Worm (Caenorhabditis elegans) whole organism, late embryonic: ENCODE data around the gene twk-28.

ENCODE experiments used
- C08G9.2 ChIP-seq: sonication (generic microtip); optimal IDR thresholded peaks from 2 replicates; lab custom pipeline; 2016; ENCODE audit warnings: mild to moderate bottlenecking, missing genetic modification characterization, moderate library complexity, missing compliant biosample characterization
- F13H6.1 ChIP-seq: sonication (generic microtip); optimal IDR thresholded peaks from 2 replicates; lab custom pipeline; 2016; ENCODE audit warnings: missing genetic modification characterization, missing compliant biosample characterization
- K02D7.2 ChIP-seq: sonication (generic microtip); optimal IDR thresholded peaks from 2 replicates; lab custom pipeline; 2017; ENCODE audit warnings: mild to moderate bottlenecking, missing genetic modification characterization, missing compliant biosample characterization
- K09A11.1 ChIP-seq: sonication (generic microtip); optimal IDR thresholded peaks from 2 replicates; lab custom pipeline; 2017; ENCODE audit warnings: antibody characterized with exemption, mild to moderate bottlenecking, missing genetic modification characterization, missing compliant biosample characterization; ENCODE audit not compliant: insufficient read depth
- ceh-14 ChIP-seq: sonication (generic microtip); optimal IDR thresholded peaks from 2 replicates; lab custom pipeline; 2016; ENCODE audit warnings: missing genotype, missing genetic modification characterization, missing compliant biosample characterization
- ceh-18 ChIP-seq: sonication (generic microtip); optimal IDR thresholded peaks from 2 replicates; lab custom pipeline; 2016; ENCODE audit warnings: missing genetic modification characterization, missing compliant biosample characterization
- ceh-22 ChIP-seq: sonication (generic microtip); optimal IDR thresholded peaks from 2 replicates; lab custom pipeline; 2017; ENCODE audit warnings: missing biosample characterization, missing genetic modification characterization
- ceh-30 ChIP-seq: fragments of 150-350 bp; optimal IDR thresholded peaks from 2 replicates; lab custom pipeline; 2014; ENCODE audit warnings: missing biosample characterization, missing genetic modification characterization
- ceh-31 ChIP-seq: sonication (generic microtip); optimal IDR thresholded peaks from 2 replicates; lab custom pipeline; 2016; ENCODE audit warnings: missing genetic modification characterization, missing compliant biosample characterization
- ceh-45 ChIP-seq: fragments of 200-800 bp; sonication (Bioruptor generic); IDR thresholded peaks from 2 replicates; pipeline ENCODE4 v1.3.6; 2022; ENCODE audit warnings: missing genetic modification reagents, missing genetic modification characterization, missing compliant biosample characterization
- ceh-9 ChIP-seq: sonication (generic microtip); optimal IDR thresholded peaks from 2 replicates; lab custom pipeline; 2016; ENCODE audit warnings: mild to moderate bottlenecking, missing genetic modification characterization, inconsistent platforms, missing compliant biosample characterization
- che-1 ChIP-seq: sonication (generic microtip); optimal IDR thresholded peaks from 2 replicates; lab custom pipeline; 2016; ENCODE audit warnings: mild to moderate bottlenecking, missing genetic modification characterization, missing compliant biosample characterization
- dmd-4 ChIP-seq: sonication (generic microtip); optimal IDR thresholded peaks from 2 replicates; lab custom pipeline; 2016; ENCODE audit warnings: borderline replicate concordance, missing genetic modification characterization, missing compliant biosample characterization
- elt-2 ChIP-seq: sonication (generic microtip); optimal IDR thresholded peaks from 2 replicates; lab custom pipeline; 2016; ENCODE audit warnings: missing genetic modification reagents, missing genetic modification characterization, missing compliant biosample characterization
- elt-4 ChIP-seq: sonication (generic microtip); optimal IDR thresholded peaks from 2 replicates; lab custom pipeline; 2016; ENCODE audit warnings: missing genetic modification characterization, missing compliant biosample characterization
- eyg-1 ChIP-seq: sonication (generic microtip); optimal IDR thresholded peaks from 2 replicates; lab custom pipeline; 2016; ENCODE audit warnings: missing genotype, missing genetic modification characterization, missing compliant biosample characterization
- fax-1 ChIP-seq: sonication (generic microtip); optimal IDR thresholded peaks from 2 replicates; lab custom pipeline; 2016; ENCODE audit warnings: missing genotype, missing genetic modification characterization, missing compliant biosample characterization
- fkh-10 ChIP-seq: fragments of 150-350 bp; optimal IDR thresholded peaks from 2 replicates; lab custom pipeline; 2014; ENCODE audit warnings: missing biosample characterization, missing genetic modification reagents, missing genetic modification characterization
- gmeb-2 ChIP-seq: sonication (generic microtip); optimal IDR thresholded peaks from 2 replicates; lab custom pipeline; 2016; ENCODE audit warnings: missing genetic modification characterization, inconsistent platforms, missing compliant biosample characterization
- hlh-6 ChIP-seq: sonication (generic microtip); optimal IDR thresholded peaks from 2 replicates; lab custom pipeline; 2016; ENCODE audit warnings: missing genotype, missing genetic modification characterization, missing compliant biosample characterization
- hlh-8 ChIP-seq: sonication (generic microtip); optimal IDR thresholded peaks from 2 replicates; lab custom pipeline; 2016; ENCODE audit warnings: missing genotype, missing genetic modification characterization, missing compliant biosample characterization
- lim-6 ChIP-seq: sonication (generic microtip); optimal IDR thresholded peaks from 2 replicates; lab custom pipeline; 2016; ENCODE audit warnings: missing genetic modification characterization, missing compliant biosample characterization
- lin-11 ChIP-seq: fragments of 200-800 bp; sonication (Bioruptor generic); optimal IDR thresholded peaks from 2 replicates; lab custom pipeline; 2018; ENCODE audit warnings: mild to moderate bottlenecking, missing genetic modification characterization, missing compliant biosample characterization
- madf-2 ChIP-seq: sonication (generic microtip); optimal IDR thresholded peaks from 2 replicates; lab custom pipeline; 2017; ENCODE audit warnings: missing genetic modification characterization, missing compliant biosample characterization
- mec-3 ChIP-seq: sonication (generic microtip); optimal IDR thresholded peaks from 2 replicates; lab custom pipeline; 2016; ENCODE audit warnings: borderline replicate concordance, missing genetic modification characterization, missing compliant biosample characterization
- nfya-1 ChIP-seq: sonication (generic microtip); optimal IDR thresholded peaks from 2 replicates; lab custom pipeline; 2017; ENCODE audit warnings: missing genetic modification characterization, mild to moderate bottlenecking, missing compliant biosample characterization, antibody characterized with exemption, moderate library complexity
- nhr-11 ChIP-seq: fragments of 150-350 bp; optimal IDR thresholded peaks from 2 replicates; lab custom pipeline; 2014; ENCODE audit warnings: missing biosample characterization, missing genetic modification characterization
- nhr-232 ChIP-seq: sonication (generic microtip); optimal IDR thresholded peaks from 2 replicates; lab custom pipeline; 2016; ENCODE audit warnings: missing genetic modification characterization, missing compliant biosample characterization
- npax-4 ChIP-seq: sonication (generic microtip); optimal IDR thresholded peaks from 2 replicates; lab custom pipeline; 2016; ENCODE audit warnings: missing genetic modification characterization, missing compliant biosample characterization
- odd-2 ChIP-seq: sonication (generic microtip); optimal IDR thresholded peaks from 2 replicates; lab custom pipeline; 2017; ENCODE audit warnings: antibody characterized with exemption, mild to moderate bottlenecking, missing genetic modification characterization, missing compliant biosample characterization
- pha-2 ChIP-seq: sonication (generic microtip); optimal IDR thresholded peaks from 2 replicates; lab custom pipeline; 2017; ENCODE audit warnings: mild to moderate bottlenecking, missing genetic modification characterization, missing compliant biosample characterization
- pha-4 ChIP-seq: fragments of 150-350 bp; optimal IDR thresholded peaks from 2 replicates; lab custom pipeline; 2018; ENCODE audit warnings: missing biosample characterization, missing genetic modification reagents, missing genetic modification characterization
- pros-1 ChIP-seq: fragments of 150-350 bp; optimal IDR thresholded peaks from 2 replicates; lab custom pipeline; 2014; ENCODE audit warnings: missing biosample characterization, missing genetic modification reagents, missing genetic modification characterization
- ref-2 ChIP-seq: sonication (generic microtip); optimal IDR thresholded peaks from 2 replicates; lab custom pipeline; 2016; ENCODE audit warnings: missing genetic modification characterization, missing compliant biosample characterization
- rnt-1 ChIP-seq: sonication (generic microtip); optimal IDR thresholded peaks from 2 replicates; lab custom pipeline; 2016; ENCODE audit warnings: missing genetic modification characterization, missing compliant biosample characterization
- sox-4 ChIP-seq: sonication (generic microtip); optimal IDR thresholded peaks from 2 replicates; lab custom pipeline; 2017; ENCODE audit warnings: mild to moderate bottlenecking, missing genetic modification characterization, inconsistent platforms, missing compliant biosample characterization
- syd-9 ChIP-seq: sonication (generic microtip); optimal IDR thresholded peaks from 2 replicates; lab custom pipeline; 2016; ENCODE audit warnings: mild to moderate bottlenecking, missing genetic modification characterization, moderate library complexity, missing compliant biosample characterization
- tbx-2 ChIP-seq: sonication (generic microtip); optimal IDR thresholded peaks from 2 replicates; lab custom pipeline; 2016; ENCODE audit warnings: missing genetic modification characterization, missing compliant biosample characterization
- unc-3 ChIP-seq, 2 experiments: fragments of 200-800 bp in 1 of 2; sonication (Bioruptor generic) in 1 of 2; sonication (generic microtip) in 1 of 2; conservative IDR thresholded peaks in 1 of 2; optimal IDR thresholded peaks in 1 of 2; 2 replicates each; pipeline versions ENCODE4 v1.3.6 to Lab custom; 2016 to 2022; ENCODE audit warnings: missing compliant biosample characterization in 2 of 2, missing genetic modification characterization in 2 of 2, missing genetic modification reagents in 1 of 2
- unc-42 ChIP-seq: sonication (generic microtip); optimal IDR thresholded peaks from 2 replicates; lab custom pipeline; 2016; ENCODE audit warnings: missing genotype, missing genetic modification characterization, missing compliant biosample characterization
- unc-86 ChIP-seq: sonication (generic microtip); optimal IDR thresholded peaks from 2 replicates; lab custom pipeline; 2016; ENCODE audit warnings: missing genetic modification characterization, missing compliant biosample characterization
- zip-5 ChIP-seq: sonication (generic microtip); optimal IDR thresholded peaks from 2 replicates; lab custom pipeline; 2016; ENCODE audit warnings: missing genetic modification characterization, missing compliant biosample characterization
- ztf-16 ChIP-seq: sonication (generic microtip); optimal IDR thresholded peaks from 2 replicates; lab custom pipeline; 2017; ENCODE audit warnings: missing genetic modification characterization, missing compliant biosample characterization

The twk-28 gene

DNA sequence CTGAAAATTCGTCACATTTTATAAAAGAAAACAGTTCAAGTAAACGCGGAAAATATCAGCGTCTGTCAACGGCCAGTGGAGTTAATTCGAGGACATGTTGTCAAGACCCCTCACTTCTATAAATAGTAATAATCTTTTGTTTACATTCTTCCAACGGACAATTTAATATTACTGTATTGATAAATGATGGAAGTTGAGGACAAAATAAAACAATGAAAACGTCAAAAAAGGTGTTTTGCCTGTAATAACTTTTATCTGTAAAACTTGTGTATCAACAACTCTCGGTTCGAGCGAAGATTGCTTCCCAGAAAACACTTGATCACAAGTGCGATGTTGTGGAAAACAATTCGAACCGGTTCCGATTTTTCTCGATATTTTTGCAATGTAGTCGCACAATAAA is 30.7 kb downstream of the twk-28 start:
- no peak for TF ChIP-seq ceh-14 (tag; lab: Kevin White, UChicago)
- TF ChIP-seq tbx-2 (tag; lab: Kevin White, UChicago): no peak
- TF ChIP-seq hlh-8 (tag; lab: Kevin White, UChicago): no peak
- no peak for TF ChIP-seq zip-5 (tag; lab: Kevin White, UChicago)
- no peak for TF ChIP-seq ref-2 (tag; lab: Kevin White, UChicago)
- no peak for TF ChIP-seq madf-2 (tag; lab: Kevin White, UChicago)
- no peak for TF ChIP-seq lim-6 (tag; lab: Kevin White, UChicago)
- TF ChIP-seq ztf-16 (tag; lab: Kevin White, UChicago): no peak
- no peak for TF ChIP-seq sox-4 (tag; lab: Kevin White, UChicago)
- TF ChIP-seq odd-2 (tag; lab: Kevin White, UChicago): no peak
- TF ChIP-seq pha-4: no peak
- no peak for TF ChIP-seq rnt-1
- TF ChIP-seq dmd-4 (tag; lab: Kevin White, UChicago): no peak
- TF ChIP-seq elt-4: no peak
- TF ChIP-seq syd-9 (tag; lab: Kevin White, UChicago): no peak
- no peak for TF ChIP-seq eyg-1 (tag; lab: Kevin White, UChicago)
- TF ChIP-seq ceh-45 (GFP tag; lab: Robert Waterston, UW): no peak
- no peak for TF ChIP-seq ceh-22 (tag; lab: Kevin White, UChicago)
- TF ChIP-seq pros-1 (tag; lab: Kevin White, UChicago): no peak
- no peak for TF ChIP-seq ceh-30 (tag; lab: Kevin White, UChicago)
- TF ChIP-seq, all 69 proteins: peak for 0

ce11 chrX:4246867-4247591 is 32.1 kb downstream of the twk-28 start, which contains the start of gene F48D6.4:
Gene F48D6.4 (minus strand): TSS chrX:4247212.
- TF ChIP-seq mec-3 (tag; lab: Kevin White, UChicago): no peak
- no peak for TF ChIP-seq K02D7.2 (tag; lab: Kevin White, UChicago)
- peak; percentile 55 for TF ChIP-seq elt-2 (tag; lab: Kevin White, UChicago)
- no peak for TF ChIP-seq unc-42 (tag; lab: Kevin White, UChicago)

DNA sequence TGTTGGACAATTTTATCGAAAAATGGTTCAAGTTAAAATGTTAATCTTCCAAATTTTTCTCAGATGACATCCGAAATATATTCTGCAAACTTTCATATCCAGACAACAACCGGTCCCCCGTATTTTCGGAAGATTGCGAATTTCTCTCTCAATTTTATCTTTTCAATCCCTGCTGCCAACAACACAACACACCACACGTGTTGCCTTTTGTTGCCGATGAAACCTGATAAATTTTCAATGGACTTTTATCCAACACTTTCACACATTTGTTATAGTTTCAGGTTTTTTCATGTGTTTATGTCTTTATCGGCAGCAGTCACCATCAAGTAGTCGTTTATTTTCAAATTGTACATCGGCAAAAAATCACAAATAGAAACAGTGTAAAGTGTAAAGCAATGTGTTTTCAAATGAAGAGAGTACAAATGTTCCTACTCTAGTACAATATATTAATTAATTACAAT is 32.9 kb downstream of the twk-28 start:
- TF ChIP-seq elt-4: no peak
- TF ChIP-seq C08G9.2 (tag; lab: Kevin White, UChicago): no peak
- TF ChIP-seq fkh-10 (GFP tag; lab: Kevin White, UChicago): no peak
- no peak for TF ChIP-seq nhr-11 (tag; lab: Kevin White, UChicago)
- TF ChIP-seq unc-42 (tag; lab: Kevin White, UChicago): no peak
- TF ChIP-seq ceh-31 (tag; lab: Kevin White, UChicago): no peak
- TF ChIP-seq hlh-6 (tag; lab: Kevin White, UChicago): no peak
- no peak for TF ChIP-seq ref-2 (tag; lab: Kevin White, UChicago)
- TF ChIP-seq unc-3 (GFP tag; conservative IDR thresholded peaks at IDR 0.05; lab: Robert Waterston, UW): no peak
- TF ChIP-seq unc-3 (tag; optimal IDR thresholded peaks at IDR 0.05; lab: Kevin White, UChicago): no peak
- TF ChIP-seq che-1: no peak
- no peak for TF ChIP-seq F13H6.1 (tag; lab: Kevin White, UChicago)
- TF ChIP-seq fax-1: no peak
- no peak for TF ChIP-seq ztf-16 (tag; lab: Kevin White, UChicago)
- no peak for TF ChIP-seq unc-86

DNA sequence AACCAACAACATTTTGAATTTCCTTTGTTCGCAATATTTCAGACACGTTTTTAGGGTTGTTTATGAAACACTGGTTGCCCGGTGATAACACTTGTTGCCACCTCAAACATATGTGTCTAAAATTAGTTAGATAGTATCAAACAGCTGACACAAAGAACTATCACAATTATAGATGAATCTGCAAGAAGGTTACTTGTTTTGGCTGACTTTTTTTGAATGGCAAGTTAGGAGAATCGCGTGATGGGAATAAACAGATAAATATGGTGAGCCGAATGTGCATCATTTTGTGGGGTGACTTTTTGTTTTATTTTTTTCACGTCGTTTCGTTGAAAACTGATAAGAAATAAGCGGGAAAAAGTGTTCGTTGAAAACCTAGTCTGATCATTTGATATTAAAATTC is 34.0 kb downstream of the twk-28 start:
- no peak for TF ChIP-seq lin-11 (tag; lab: Kevin White, UChicago)
- no peak for TF ChIP-seq syd-9 (tag; lab: Kevin White, UChicago)
- no peak for TF ChIP-seq zip-5 (tag; lab: Kevin White, UChicago)
- TF ChIP-seq ceh-22 (tag; lab: Kevin White, UChicago): no peak
- no peak for TF ChIP-seq gmeb-2 (tag; lab: Kevin White, UChicago)
- TF ChIP-seq ceh-9 (tag; lab: Kevin White, UChicago): no peak
- TF ChIP-seq unc-3 (GFP tag; conservative IDR thresholded peaks at IDR 0.05; lab: Robert Waterston, UW): no peak
- no peak for TF ChIP-seq unc-3 (tag; optimal IDR thresholded peaks at IDR 0.05; lab: Kevin White, UChicago)
- TF ChIP-seq ceh-18 (tag; lab: Kevin White, UChicago): no peak
- TF ChIP-seq madf-2 (tag; lab: Kevin White, UChicago): no peak
- TF ChIP-seq npax-4 (tag; lab: Kevin White, UChicago): no peak
- no peak for TF ChIP-seq K09A11.1 (tag; lab: Kevin White, UChicago)
- TF ChIP-seq hlh-8 (tag; lab: Kevin White, UChicago): no peak
- TF ChIP-seq nfya-1 (tag; lab: Kevin White, UChicago): no peak
- no peak for TF ChIP-seq nhr-232
- no peak for TF ChIP-seq fax-1
- no peak for TF ChIP-seq che-1
- TF ChIP-seq pha-2: no peak
